Worm (Caenorhabditis elegans): ENCODE results near the gene F59A1.18.

The F59A1.18 gene

DNA sequence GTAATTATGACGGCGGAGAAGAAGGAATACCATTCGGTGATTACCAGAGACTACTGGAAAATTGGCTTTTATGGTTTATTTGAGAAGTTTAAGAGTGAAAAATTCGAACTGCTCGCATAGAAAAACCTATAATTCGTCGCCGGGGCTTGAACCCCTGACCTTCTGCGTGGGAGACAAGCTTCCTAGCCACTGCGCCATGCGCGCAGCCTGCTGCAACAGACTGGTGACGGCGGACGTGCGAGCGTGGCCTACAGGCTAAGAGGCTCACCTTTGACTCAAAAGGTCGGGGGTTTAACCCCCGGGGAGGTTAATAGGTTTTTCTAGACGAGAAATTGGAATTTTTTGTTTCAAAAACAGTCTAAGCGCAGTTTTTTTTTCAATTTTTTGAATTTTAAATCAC, 22.4 kb downstream of the F59A1.18 start:
- TF ChIP-seq ref-1 (GFP tag; conservative IDR thresholded peaks at IDR 0.05) (no peak), flt-1 (GFP tag; IDR thresholded peaks at IDR 0.05) (no peak)

DNA sequence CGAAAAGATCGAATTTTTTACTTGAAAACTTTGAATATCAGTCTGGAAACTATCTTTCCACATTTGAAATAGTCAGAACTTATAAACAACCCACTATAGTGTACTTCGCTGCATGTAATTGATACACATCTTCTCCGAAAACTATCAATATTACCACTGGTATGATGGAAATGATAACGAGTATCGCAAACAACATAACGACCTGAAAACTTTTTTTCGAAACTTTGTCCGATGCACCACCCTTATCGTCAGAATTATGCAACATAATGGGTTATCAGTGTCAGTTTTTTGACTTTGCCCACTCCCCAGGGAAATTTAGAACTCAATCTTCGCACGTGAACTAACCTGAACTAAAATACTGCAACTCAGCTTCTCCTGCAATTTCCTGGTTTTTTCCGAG, 24.5 kb downstream of the F59A1.18 start:
- no peak for TF ChIP-seq tab-1 (GFP tag; IDR thresholded peaks at IDR 0.05)

DNA sequence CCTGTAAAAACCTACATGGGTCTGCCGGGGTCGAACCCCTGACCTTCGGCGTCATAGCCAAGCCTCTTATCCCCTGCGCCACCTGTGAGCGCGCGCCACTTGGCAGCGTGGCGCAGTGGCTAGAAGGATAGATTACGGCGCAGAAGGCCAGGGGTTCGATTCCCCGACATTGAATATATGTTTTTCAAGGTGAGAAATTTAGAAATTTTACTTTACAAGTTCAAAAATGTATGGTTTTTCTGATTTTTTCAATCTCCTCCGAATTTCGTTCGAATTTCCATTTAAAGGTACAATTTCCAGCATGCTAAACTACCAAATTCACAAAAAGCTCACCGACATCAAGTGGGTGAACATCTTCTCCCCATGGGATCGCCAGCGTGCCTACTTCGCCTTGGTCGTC, 26.7 kb downstream of the F59A1.18 start, which contains the start of gene dgat-2:
TSS of gene dgat-2 (plus strand) at position 301 of the 400 bp plus-strand sequence.
- TF ChIP-seq cog-1 (tag; optimal IDR thresholded peaks at IDR 0.05) (no peak), ztf-23 (GFP tag; IDR thresholded peaks at IDR 0.05) (no peak), med-1 (GFP tag; optimal IDR thresholded peaks at IDR 0.05; ENCODE audit: insufficient read depth) (no peak), klf-2 (GFP tag; conservative IDR thresholded peaks at IDR 0.05) (no peak)

DNA sequence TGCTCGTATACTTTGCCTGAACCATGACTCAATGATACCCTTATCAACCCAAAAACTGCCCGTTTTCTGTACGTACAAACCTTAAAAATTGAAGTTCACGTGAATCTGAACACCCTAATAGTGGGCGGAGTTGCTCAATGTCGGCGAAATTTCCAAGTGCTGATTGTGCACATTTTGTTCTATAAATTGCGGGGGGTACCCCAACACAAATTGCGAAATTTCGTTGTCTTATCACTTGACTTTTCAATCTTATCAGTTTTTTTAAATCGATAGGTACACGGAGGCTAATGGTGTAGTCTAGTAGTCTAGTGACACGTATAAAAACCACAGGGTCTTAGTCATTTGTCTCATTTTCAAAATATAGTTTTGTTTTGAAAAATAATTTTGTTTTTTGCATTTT, 27.5 kb downstream of the F59A1.18 start, which contains the start of gene fbxa-108:
TSS of gene fbxa-108 (minus strand) at position 158 of the 400 bp plus-strand sequence.
- TF ChIP-seq ztf-29 (GFP tag; IDR thresholded peaks at IDR 0.05) = no peak
- TF ChIP-seq tab-1 (GFP tag; IDR thresholded peaks at IDR 0.05) = no peak
- TF ChIP-seq flt-1 (GFP tag; IDR thresholded peaks at IDR 0.05) = no peak
- no peak for TF ChIP-seq T22C8.4 (GFP tag; IDR thresholded peaks at IDR 0.05)
- no peak for TF ChIP-seq med-1 (GFP tag; optimal IDR thresholded peaks at IDR 0.05; ENCODE audit: insufficient read depth)
- no peak for TF ChIP-seq ref-1 (GFP tag; conservative IDR thresholded peaks at IDR 0.05)
- TF ChIP-seq ztf-23 (GFP tag; IDR thresholded peaks at IDR 0.05) = no peak
- TF ChIP-seq cog-1 (tag; optimal IDR thresholded peaks at IDR 0.05) = no peak
- no peak for TF ChIP-seq klf-2 (GFP tag; conservative IDR thresholded peaks at IDR 0.05)

DNA sequence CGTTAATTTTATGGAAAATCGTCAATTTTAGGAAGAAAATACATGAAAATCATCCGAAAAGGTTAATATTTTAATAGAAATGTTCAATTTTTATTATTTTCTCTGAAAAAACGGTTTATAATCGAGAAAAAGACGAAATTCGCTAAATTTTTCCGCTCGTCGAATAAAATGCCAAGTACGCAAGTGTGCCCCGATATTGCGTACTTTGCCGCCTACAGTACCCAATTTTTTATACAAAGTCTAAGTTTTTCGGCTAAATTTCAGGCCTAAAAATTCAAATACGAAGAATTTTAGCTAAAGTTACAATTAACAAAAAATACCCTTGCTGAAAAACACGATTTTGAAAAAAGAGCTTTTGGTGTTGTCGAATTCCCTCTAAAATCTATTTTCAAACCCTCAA, 27.9 kb downstream of the F59A1.18 start:
- TF ChIP-seq cog-1 (tag; optimal IDR thresholded peaks at IDR 0.05) (no peak), ztf-29 (GFP tag; IDR thresholded peaks at IDR 0.05) (no peak), ztf-23 (GFP tag; IDR thresholded peaks at IDR 0.05) (no peak), tab-1 (GFP tag; IDR thresholded peaks at IDR 0.05) (no peak), klf-2 (GFP tag; conservative IDR thresholded peaks at IDR 0.05) (no peak), med-1 (GFP tag; optimal IDR thresholded peaks at IDR 0.05; ENCODE audit: insufficient read depth) (no peak), T22C8.4 (GFP tag; IDR thresholded peaks at IDR 0.05) (no peak), ref-1 (GFP tag; conservative IDR thresholded peaks at IDR 0.05) (no peak)

DNA sequence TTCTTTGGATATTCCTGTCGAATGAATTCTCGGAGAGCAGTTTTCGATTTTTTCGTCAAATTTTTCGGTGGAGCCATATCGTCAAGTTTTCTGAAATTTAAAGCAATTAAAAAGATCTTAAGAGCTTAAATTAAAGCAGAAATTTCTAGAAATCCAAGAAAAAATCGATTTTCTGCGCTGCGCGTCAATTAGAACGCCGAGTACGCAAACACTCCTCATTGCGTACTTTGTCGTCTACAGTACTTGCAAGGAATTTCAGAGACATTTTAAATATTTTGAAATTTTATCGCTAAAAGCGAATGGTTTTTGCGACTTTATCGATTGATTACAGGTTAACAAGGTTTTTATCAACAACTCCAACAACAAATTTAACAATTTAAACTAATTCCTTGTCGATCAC, 31.5 kb downstream of the F59A1.18 start:
- TF ChIP-seq ref-1 (GFP tag; conservative IDR thresholded peaks at IDR 0.05) (no peak), med-1 (GFP tag; optimal IDR thresholded peaks at IDR 0.05; ENCODE audit: insufficient read depth) (no peak), cog-1 (tag; optimal IDR thresholded peaks at IDR 0.05) (no peak), ztf-23 (GFP tag; IDR thresholded peaks at IDR 0.05) (no peak), T22C8.4 (GFP tag; IDR thresholded peaks at IDR 0.05) (no peak), tab-1 (GFP tag; IDR thresholded peaks at IDR 0.05) (no peak), flt-1 (GFP tag; IDR thresholded peaks at IDR 0.05) (no peak), klf-2 (GFP tag; conservative IDR thresholded peaks at IDR 0.05) (no peak), ztf-29 (GFP tag; IDR thresholded peaks at IDR 0.05) (no peak)

DNA sequence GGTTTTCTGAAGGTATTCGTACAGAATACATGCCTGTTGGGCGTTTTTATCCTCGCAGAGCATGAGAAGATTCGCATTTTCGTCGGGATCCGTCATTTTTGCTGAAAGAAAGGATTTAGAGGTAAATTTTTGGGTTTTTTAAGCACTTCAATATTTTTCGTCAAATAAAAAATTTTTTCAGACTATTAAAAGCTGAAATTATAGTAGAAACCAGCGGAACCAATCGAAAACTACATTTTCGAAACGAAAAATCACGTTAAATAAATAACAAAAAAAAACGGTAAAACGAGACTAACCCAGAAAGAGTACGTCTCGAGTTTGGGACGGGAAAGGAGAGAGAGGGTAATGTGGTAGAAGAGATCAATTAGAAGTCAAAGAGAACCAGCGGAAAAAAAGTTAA, 36.3 kb downstream of the F59A1.18 start, which contains the start of gene fbxa-192:
TSS of gene fbxa-192 (minus strand) at position 101 of the 400 bp plus-strand sequence.
- TF ChIP-seq tab-1 (GFP tag; IDR thresholded peaks at IDR 0.05) (no peak), cog-1 (tag; optimal IDR thresholded peaks at IDR 0.05) (no peak), ztf-29 (GFP tag; IDR thresholded peaks at IDR 0.05) (no peak), med-1 (GFP tag; optimal IDR thresholded peaks at IDR 0.05; ENCODE audit: insufficient read depth) (no peak), flt-1 (GFP tag; IDR thresholded peaks at IDR 0.05) (no peak), klf-2 (GFP tag; conservative IDR thresholded peaks at IDR 0.05) (no peak), ztf-23 (GFP tag; IDR thresholded peaks at IDR 0.05) (no peak), T22C8.4 (GFP tag; IDR thresholded peaks at IDR 0.05) (no peak), ref-1 (GFP tag; conservative IDR thresholded peaks at IDR 0.05) (no peak)
